Worm (Caenorhabditis elegans): ENCODE data around the gene srd-27.

DNA sequence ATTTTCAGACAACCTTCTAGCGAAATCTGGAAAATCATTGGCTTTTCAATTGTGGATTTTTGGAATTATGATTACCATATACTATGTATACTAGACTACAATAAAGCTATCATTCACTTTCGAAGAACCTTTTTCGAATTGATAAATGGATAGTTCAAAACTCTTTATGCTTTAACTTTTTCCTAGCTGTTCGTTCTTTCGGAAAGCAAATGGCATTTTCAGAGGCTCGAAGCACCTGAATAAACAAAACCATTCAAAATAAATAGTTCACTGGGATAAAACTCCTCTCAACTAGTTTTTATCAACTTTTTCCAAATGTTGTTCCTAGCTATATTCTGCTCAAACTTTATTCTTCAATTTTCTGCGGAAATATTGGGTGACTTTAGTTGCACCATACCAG lies 22.1 kb upstream of the srd-27 start, which contains the start of gene T26E4.2:
- TF ChIP-seq cog-1 (tag; optimal IDR thresholded peaks at IDR 0.05), result no peak
- no peak for TF ChIP-seq ref-1 (GFP tag; conservative IDR thresholded peaks at IDR 0.05)
- no peak for TF ChIP-seq klf-2 (GFP tag; conservative IDR thresholded peaks at IDR 0.05)
- TF ChIP-seq flt-1 (GFP tag; IDR thresholded peaks at IDR 0.05), result no peak
- no peak for TF ChIP-seq med-1 (GFP tag; optimal IDR thresholded peaks at IDR 0.05; ENCODE audit: insufficient read depth)
